Worm (Caenorhabditis elegans) whole organism, L1 larva: ENCODE data around the gene lgc-25.

Experiments used
- hlh-4 ChIP-seq: sonication (generic microtip); optimal IDR thresholded peaks from 2 replicates; lab custom pipeline; 2016; ENCODE audit warnings: mild to moderate bottlenecking, missing genetic modification characterization, missing compliant biosample characterization
- nhr-12 ChIP-seq: sonication (generic microtip); optimal IDR thresholded peaks from 2 replicates; lab custom pipeline; 2017; ENCODE audit warnings: missing biosample characterization, missing genetic modification characterization
- nhr-71 ChIP-seq: sonication (generic microtip); optimal IDR thresholded peaks from 2 replicates; lab custom pipeline; 2016; ENCODE audit warnings: mild to moderate bottlenecking, missing genetic modification characterization, moderate library complexity, missing compliant biosample characterization
- nhr-85 ChIP-seq: sonication (generic microtip); peaks from one replicate; lab custom pipeline; 2016; ENCODE audit warnings: missing genetic modification characterization, inconsistent platforms, missing compliant biosample characterization
- rnt-1 ChIP-seq: sonication (generic microtip); optimal IDR thresholded peaks from 2 replicates; lab custom pipeline; 2016; ENCODE audit warnings: mild to moderate bottlenecking, missing genetic modification characterization, moderate library complexity, missing compliant biosample characterization
- sup-37 ChIP-seq: fragments of 200-800 bp; sonication (Bioruptor generic); optimal IDR thresholded peaks from 2 replicates; lab custom pipeline; 2018; ENCODE audit warnings: mild to moderate bottlenecking, missing genetic modification characterization, missing compliant biosample characterization
- unc-86 ChIP-seq: sonication (generic microtip); optimal IDR thresholded peaks from 2 replicates; lab custom pipeline; 2016; ENCODE audit warnings: missing genetic modification characterization, missing compliant biosample characterization
- zip-4 ChIP-seq: fragments of 200-800 bp; sonication (Bioruptor generic); optimal IDR thresholded peaks from 2 replicates; lab custom pipeline; 2018; ENCODE audit warnings: mild to moderate bottlenecking, missing genetic modification characterization, moderate library complexity, missing compliant biosample characterization

Gene lgc-25

DNA sequence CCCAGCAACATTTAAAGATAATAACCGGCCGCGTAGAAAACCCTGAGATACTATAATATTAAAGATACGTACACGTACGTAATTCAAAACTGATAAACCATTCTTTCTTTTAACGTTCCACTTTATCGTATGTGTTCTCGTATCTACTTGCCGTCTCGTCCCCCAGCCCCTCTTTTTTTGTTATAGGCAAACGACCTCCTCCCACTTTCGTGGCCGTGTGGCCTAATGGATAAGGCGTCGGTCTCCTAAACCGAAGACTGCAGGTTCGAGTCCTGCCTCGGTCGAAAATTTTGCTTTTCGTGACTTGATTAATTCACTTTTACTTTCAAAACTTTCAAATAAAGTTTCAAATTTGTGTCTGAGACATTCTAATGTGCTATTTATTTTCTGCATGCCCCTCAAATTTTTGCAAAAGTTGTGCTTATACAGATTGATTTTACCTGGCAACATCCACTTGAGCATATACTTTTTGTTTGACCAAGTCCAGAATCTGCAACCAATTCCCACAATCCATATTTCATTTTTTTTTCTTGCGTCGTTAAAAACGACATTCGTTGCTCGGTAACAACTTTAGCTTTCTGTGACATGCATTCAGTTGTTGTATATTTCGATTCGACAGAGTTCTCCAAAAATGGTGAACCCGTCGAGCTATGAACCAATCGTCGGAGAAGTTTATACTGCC is 45.9 kb downstream of the lgc-25 start, which contains the start of gene F28H6.7 (continued):
- TF ChIP-seq rnt-1 (tag; lab: Kevin White, UChicago) = peak; percentile 39

DNA sequence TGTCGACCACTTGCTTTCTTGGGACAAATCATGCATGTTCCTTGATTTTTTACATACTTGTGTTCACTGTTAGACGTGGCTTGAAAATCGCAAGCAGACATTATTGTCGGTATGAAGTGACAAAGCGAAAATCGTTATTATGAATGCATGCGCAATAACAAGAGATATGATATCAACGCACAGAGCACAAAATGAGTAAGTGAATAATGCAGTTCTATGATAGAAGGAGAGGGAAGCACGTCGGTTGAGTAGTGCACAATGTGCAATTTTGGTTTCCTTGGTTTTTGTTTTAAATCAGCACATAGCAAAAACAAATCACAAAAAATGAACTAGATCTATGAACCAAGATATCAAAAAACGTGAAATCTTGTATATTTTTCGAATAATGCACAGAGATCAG is 48.2 kb downstream of the lgc-25 start, which contains the start of gene nhr-281:
Gene nhr-281, minus strand, starts transcription at position 101 of the 400 bp plus-strand sequence.
- TF ChIP-seq nhr-85 (tag; lab: Kevin White, UChicago) (no peak), hlh-4 (tag; lab: Kevin White, UChicago) (no peak), nhr-12 (tag; lab: Kevin White, UChicago) (no peak), sup-37 (no peak), nhr-71 (no peak), unc-86 (no peak), zip-4 (no peak)
